Worm (Caenorhabditis elegans): ENCODE data around the gene snb-2.
A peak's percentile ranks its signal among the peaks of the same experiment; 100 is the strongest.

snb-2 gene

ce11 chrV:12298184-12298583 is 47.5 kb downstream of the snb-2 start:
- no peak for TF ChIP-seq ceh-58 (GFP tag; IDR thresholded peaks at IDR 0.05)
- no peak for TF ChIP-seq zfh-2 (GFP tag; conservative IDR thresholded peaks at IDR 0.05)
- no peak for TF ChIP-seq bed-1 (GFP tag; IDR thresholded peaks at IDR 0.05)
- TF ChIP-seq nhr-80 (tag; optimal IDR thresholded peaks at IDR 0.05), result peak; percentile 80

DNA sequence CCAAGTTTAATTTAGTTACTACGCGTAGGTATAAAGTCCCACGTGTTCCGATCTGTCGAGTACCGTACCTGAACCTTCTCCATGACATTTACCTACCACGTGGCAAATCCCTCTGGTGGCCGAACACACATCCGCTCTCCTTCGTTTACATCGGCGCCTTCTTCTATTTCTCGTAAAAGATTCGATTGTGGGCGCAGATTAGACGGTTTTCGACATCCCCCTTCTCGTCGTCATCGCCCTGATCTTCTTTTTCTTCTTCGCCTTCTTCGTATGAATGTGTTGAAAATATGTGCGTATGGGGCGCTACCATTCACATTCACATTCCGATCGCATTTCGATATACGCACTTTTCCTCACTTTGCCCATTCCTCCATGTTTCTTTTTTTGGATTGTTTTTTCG is 48.9 kb downstream of the snb-2 start:
- TF ChIP-seq lin-26 (GFP tag; IDR thresholded peaks at IDR 0.05) (no peak), snpc-1.3 (tag; optimal IDR thresholded peaks at IDR 0.05; ENCODE audit: insufficient read depth) (no peak), ets-4 (GFP tag; optimal IDR thresholded peaks at IDR 0.05) (no peak)

DNA sequence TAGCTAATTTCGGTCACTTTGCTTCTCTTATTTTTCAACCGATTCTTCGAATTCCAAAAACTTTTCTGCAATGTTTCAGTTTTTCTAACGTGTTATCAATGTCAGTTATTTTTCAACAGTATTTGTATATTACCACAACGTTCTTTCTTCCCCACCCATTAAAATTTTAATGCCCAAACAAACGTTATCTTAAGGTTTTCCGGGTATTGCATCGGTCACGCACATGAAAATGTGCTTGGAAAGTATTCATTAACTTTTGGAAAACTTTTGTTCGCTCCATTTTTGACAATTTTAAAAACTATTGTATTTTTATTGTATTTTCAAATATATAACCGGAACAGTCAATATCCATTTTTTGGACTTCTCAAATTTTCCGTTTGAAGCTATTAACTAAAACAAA is 49.6 kb downstream of the snb-2 start:
- no peak for TF ChIP-seq die-1 (tag; optimal IDR thresholded peaks at IDR 0.05)
- no peak for TF ChIP-seq egrh-3 (GFP tag; IDR thresholded peaks at IDR 0.05)
- no peak for TF ChIP-seq him-1 (tag; optimal IDR thresholded peaks at IDR 0.05)
- TF ChIP-seq aptf-2 (GFP tag; conservative IDR thresholded peaks at IDR 0.05), result no peak
- no peak for TF ChIP-seq attf-5 (GFP tag; optimal IDR thresholded peaks at IDR 0.05)
- no peak for TF ChIP-seq nhr-27 (tag; optimal IDR thresholded peaks at IDR 0.05)
- no peak for TF ChIP-seq T07F8.4 (tag; optimal IDR thresholded peaks at IDR 0.05)

DNA sequence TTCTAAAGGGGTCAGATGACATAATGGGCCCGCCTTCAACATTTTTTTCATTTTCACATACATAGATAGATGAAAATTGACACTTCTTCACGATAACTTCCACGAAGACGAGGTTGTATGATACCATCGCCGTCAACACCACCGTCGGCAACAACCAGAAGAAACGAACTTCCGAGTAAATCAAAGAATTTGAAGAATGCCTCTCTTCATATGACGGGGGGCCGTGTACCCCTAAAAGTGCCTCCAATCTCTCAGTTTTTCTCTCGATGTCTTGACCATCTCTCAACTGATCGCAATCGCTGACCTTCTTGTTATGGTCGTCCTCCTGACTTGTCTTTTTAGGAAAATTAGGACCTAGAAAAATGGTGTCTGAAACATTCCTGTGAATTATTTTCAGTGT is 50.2 kb downstream of the snb-2 start:
- no peak for TF ChIP-seq D2030.7 (GFP tag; IDR thresholded peaks at IDR 0.05)
- TF ChIP-seq nfyb-1 (GFP tag; IDR thresholded peaks at IDR 0.05), result no peak
- no peak for TF ChIP-seq hmg-20 (GFP tag; IDR thresholded peaks at IDR 0.05)
- no peak for TF ChIP-seq F22D6.2 (tag; optimal IDR thresholded peaks at IDR 0.05)
- TF ChIP-seq repo-1 (tag; optimal IDR thresholded peaks at IDR 0.05), result no peak
- TF ChIP-seq ztf-22 (GFP tag; optimal IDR thresholded peaks at IDR 0.05), result no peak
- no peak for TF ChIP-seq attf-5 (GFP tag; optimal IDR thresholded peaks at IDR 0.05)
- TF ChIP-seq F57A8.1 (GFP tag; optimal IDR thresholded peaks at IDR 0.05), result no peak
- TF ChIP-seq lsy-27 (tag; optimal IDR thresholded peaks at IDR 0.05; ENCODE audit: borderline replicate concordance, insufficient read depth), result no peak
- no peak for TF ChIP-seq Y95B8A.8 (GFP tag; IDR thresholded peaks at IDR 0.05)
- TF ChIP-seq Y53F4B.3 (GFP tag; IDR thresholded peaks at IDR 0.05), result no peak
- TF ChIP-seq lir-1 (GFP tag; conservative IDR thresholded peaks at IDR 0.05), result no peak
- TF ChIP-seq dpl-1 (GFP tag; optimal IDR thresholded peaks at IDR 0.05), result no peak
- no peak for TF ChIP-seq ceh-91 (GFP tag; IDR thresholded peaks at IDR 0.05)
- no peak for TF ChIP-seq ama-1 (optimal IDR thresholded peaks at IDR 0.05)
- no peak for TF ChIP-seq ama-1 (GFP tag; optimal IDR thresholded peaks at IDR 0.05)
- TF ChIP-seq sptf-2 (GFP tag; optimal IDR thresholded peaks at IDR 0.05), result no peak
- no peak for TF ChIP-seq cebp-1 (GFP tag; IDR thresholded peaks at IDR 0.05)
- TF ChIP-seq cebp-1 (tag; optimal IDR thresholded peaks at IDR 0.05), result no peak
- no peak for TF ChIP-seq ztf-28 (GFP tag; IDR thresholded peaks at IDR 0.05)
- TF ChIP-seq mcd-1 (GFP tag; IDR thresholded peaks at IDR 0.05), result no peak
- no peak for TF ChIP-seq rec-8 (tag; optimal IDR thresholded peaks at IDR 0.05)

DNA sequence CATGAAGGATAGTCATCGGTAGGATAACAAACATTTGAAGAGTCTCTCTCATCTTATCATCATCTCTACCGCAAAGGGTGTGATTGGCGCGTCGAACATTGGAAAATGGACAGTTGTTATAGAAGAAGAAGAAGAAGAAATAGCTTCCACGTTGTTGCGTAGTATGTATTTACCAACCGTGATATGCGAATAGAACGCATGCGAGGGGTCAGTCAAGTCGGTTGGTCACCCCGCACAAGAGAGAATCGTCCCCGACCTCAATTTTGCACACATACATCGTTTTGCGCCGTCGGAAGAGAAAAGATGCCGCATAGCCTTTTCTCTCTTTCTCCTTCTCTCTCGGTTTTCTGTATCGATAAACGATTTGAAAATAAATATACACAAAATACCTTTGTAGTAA is 50.7 kb downstream of the snb-2 start:
- TF ChIP-seq C17E4.6 (GFP tag; IDR thresholded peaks at IDR 0.05) (no peak), egl-18 (GFP tag; IDR thresholded peaks at IDR 0.05) (no peak), Y53F4B.3 (GFP tag; IDR thresholded peaks at IDR 0.05) (no peak), D2030.7 (GFP tag; IDR thresholded peaks at IDR 0.05) (no peak)

Measured in whole organism, young adult.